Fruit fly (Drosophila melanogaster) whole organism, prepupa: ENCODE data around the gene NimA.

Experiments
- Blimp-1 ChIP-seq: fragments of 200-800 bp; sonication (Bioruptor generic); optimal IDR thresholded peaks from 3 replicates; lab custom pipeline; 2017; ENCODE audit warnings: missing biosample characterization, missing genetic modification characterization, mild to moderate bottlenecking, moderate library complexity, missing genetic modification reagents
- CG4318 ChIP-seq: fragments of 200-800 bp; sonication (Bioruptor generic); optimal IDR thresholded peaks from 3 replicates; lab custom pipeline; 2017; ENCODE audit warnings: missing biosample characterization, mild to moderate bottlenecking, missing genetic modification characterization
- Smox ChIP-seq: fragments of 200-800 bp; sonication (Bioruptor generic); optimal IDR thresholded peaks from 3 replicates; lab custom pipeline; 2016; ENCODE audit warnings: missing biosample characterization, missing genetic modification characterization
- ss ChIP-seq, 2 experiments: fragments of 200-800 bp; sonication (Bioruptor generic); optimal IDR thresholded peaks; 2 replicates in 1 of 2; 3 replicates in 1 of 2; lab custom pipeline; 2017 to 2018; ENCODE audit warnings: mild to moderate bottlenecking in 2 of 2, missing biosample characterization in 2 of 2, missing genetic modification characterization in 2 of 2, moderate library complexity in 1 of 2

DNA sequence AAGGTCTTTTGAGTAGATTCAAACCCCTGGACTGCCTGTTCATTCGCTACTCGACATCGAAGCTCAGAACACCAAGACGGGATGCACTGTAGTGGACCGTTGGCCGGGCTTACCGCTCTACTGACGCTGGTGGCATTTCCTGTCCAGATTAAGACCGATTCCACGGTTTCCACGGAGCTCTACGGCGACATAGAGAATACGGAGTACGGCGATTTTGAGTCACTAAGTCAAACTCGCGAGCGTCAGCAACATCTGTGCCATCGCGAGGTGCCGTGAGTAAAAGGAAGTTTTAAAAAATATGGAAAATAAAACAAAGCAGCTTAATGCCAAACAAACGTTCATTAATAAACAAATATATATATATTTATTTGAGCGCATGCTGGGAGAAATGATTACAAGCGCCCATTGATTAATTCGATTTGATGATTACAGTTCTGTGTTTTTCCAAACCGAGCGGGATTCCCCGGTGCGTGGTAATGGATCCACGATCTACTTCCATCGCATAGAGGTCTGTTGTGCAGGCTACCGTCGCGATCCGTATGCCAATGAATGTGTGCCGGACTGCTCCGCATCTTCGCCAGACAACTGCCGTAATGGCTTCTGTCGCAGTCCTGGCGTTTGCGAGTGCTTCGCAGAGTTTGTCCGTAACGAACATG, 6.3 kb downstream of the NimA start, which contains the start of gene NimB1:
- TF ChIP-seq Blimp-1 (GFP tag; lab: Kevin White, UChicago) (no peak), ss (GFP tag; optimal IDR thresholded peaks at IDR 0.05; lab: Kevin White, UChicago) (no peak), Smox (GFP tag; lab: Kevin White, UChicago) (no peak), CG4318 (GFP tag; lab: Kevin White, UChicago) (no peak)
